Worm (Caenorhabditis elegans): Measurements from ENCODE around the gene F18E9.8.

The F18E9.8 gene

ce11 chrX:8581447-8581846 is at the start of gene F18E9.8:
TSS of gene F18E9.8 (minus strand) at chrX:8581547.
- TF ChIP-seq B0035.1 (tag; optimal IDR thresholded peaks at IDR 0.05) (no peak), B0019.2 (GFP tag; conservative IDR thresholded peaks at IDR 0.05) (no peak), egrh-3 (GFP tag; IDR thresholded peaks at IDR 0.05) (no peak), zfh-2 (GFP tag; conservative IDR thresholded peaks at IDR 0.05) (no peak), somi-1 (GFP tag; optimal IDR thresholded peaks at IDR 0.05) (no peak), lsl-1 (GFP tag; optimal IDR thresholded peaks at IDR 0.05) (no peak), tbx-9 (tag; optimal IDR thresholded peaks at IDR 0.05; ENCODE audit: borderline replicate concordance) (no peak), hrde-1 (tag; optimal IDR thresholded peaks at IDR 0.05; ENCODE audit: borderline replicate concordance) (no peak), F39B2.1 (GFP tag; IDR thresholded peaks at IDR 0.05) (no peak), ceh-40 (GFP tag; IDR thresholded peaks at IDR 0.05) (no peak), egl-44 (GFP tag; IDR thresholded peaks at IDR 0.05) (no peak), ztf-22 (GFP tag; optimal IDR thresholded peaks at IDR 0.05) (no peak), snpc-3.4 (tag; optimal IDR thresholded peaks at IDR 0.05) (no peak)

DNA sequence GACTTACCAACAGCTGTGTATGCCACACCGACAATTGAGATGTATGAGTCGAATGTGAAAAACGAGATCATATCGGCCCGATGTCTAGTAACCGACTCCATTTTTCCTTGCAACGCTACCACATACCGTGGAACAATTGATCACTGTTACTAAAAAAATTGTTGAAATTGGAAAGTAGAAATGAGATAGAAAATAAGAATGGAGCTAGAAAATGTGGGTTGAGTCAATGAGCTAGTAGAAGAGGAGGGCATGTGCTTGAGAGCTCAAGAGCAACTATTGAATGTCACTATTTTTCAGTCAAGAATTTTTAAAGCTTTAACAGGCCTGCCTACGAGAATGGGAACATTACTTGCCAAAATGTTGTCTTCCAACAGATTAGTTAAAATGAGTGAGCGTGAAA is 43.7 kb upstream of the F18E9.8 start, which contains the start of gene K01A12.3:
TSS of gene K01A12.3 (minus strand) at position 101 of the 400 bp plus-strand sequence.
- TF ChIP-seq chd-7 (tag; optimal IDR thresholded peaks at IDR 0.05): no peak

DNA sequence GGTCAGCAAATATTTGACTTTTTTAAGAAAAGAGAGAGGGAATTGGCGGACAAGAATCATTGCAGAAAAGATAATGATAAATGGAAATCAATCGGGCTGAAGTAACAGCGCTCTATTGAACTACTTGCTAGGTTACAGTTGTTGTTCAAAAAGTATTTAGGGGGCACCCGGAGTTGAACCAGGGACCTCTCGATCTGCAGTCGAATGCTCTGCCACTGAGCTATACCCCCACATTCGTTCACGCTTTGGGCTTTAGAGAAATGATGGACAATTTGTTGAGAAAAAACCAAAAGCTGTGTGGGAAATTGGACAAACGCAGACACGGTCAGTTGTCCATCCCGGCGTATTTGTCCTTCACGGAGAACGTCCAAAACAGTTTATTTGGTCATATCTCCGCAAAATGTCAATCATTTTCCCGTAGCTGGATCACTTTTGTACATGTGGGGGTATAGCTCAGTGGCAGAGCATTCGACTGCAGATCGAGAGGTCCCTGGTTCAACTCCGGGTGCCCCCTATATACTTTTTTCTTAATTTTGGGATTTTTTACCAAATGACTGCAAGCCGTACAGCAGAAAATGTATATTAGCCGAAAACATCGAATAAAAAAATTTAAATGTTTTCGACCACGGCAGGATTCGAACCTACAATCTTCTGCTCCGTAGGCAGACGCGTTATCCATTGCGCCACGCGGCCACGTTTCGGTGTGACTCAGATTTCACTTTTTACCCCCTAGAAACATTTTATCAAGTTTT is 42.7 kb upstream of the F18E9.8 start:
- no peak for TF ChIP-seq hsf-1 (GFP tag; IDR thresholded peaks at IDR 0.05)
- peak; percentile 84 for TF ChIP-seq tbp1 (GFP tag; optimal IDR thresholded peaks at IDR 0.05)
- no peak for TF ChIP-seq mxl-1 (tag; optimal IDR thresholded peaks at IDR 0.05)
- no peak for TF ChIP-seq K12H6.12 (tag; optimal IDR thresholded peaks at IDR 0.05)
- TF ChIP-seq ceh-40 (GFP tag; IDR thresholded peaks at IDR 0.05): peak; percentile 79
- TF ChIP-seq atf-7 (tag; optimal IDR thresholded peaks at IDR 0.05): no peak
- no peak for TF ChIP-seq T26A5.8 (tag; optimal IDR thresholded peaks at IDR 0.05)
- TF ChIP-seq B0035.1 (tag; optimal IDR thresholded peaks at IDR 0.05): no peak
- peak; percentile 65 for TF ChIP-seq lin-40 (tag; optimal IDR thresholded peaks at IDR 0.05)
- TF ChIP-seq hrde-1 (tag; optimal IDR thresholded peaks at IDR 0.05; ENCODE audit: borderline replicate concordance): no peak
- no peak for TF ChIP-seq attf-6 (GFP tag; IDR thresholded peaks at IDR 0.05)
- TF ChIP-seq lsy-27 (tag; optimal IDR thresholded peaks at IDR 0.05; ENCODE audit: borderline replicate concordance, insufficient read depth): no peak
- no peak for TF ChIP-seq aptf-3 (GFP tag; IDR thresholded peaks at IDR 0.05)
- peak; percentile 79 for TF ChIP-seq nfyb-1 (GFP tag; IDR thresholded peaks at IDR 0.05)
- no peak for TF ChIP-seq aptf-2 (GFP tag; conservative IDR thresholded peaks at IDR 0.05)
- TF ChIP-seq Y95B8A.8 (GFP tag; IDR thresholded peaks at IDR 0.05): no peak
- TF ChIP-seq die-1 (tag; optimal IDR thresholded peaks at IDR 0.05): peak; percentile 62
- no peak for TF ChIP-seq C17E4.6 (GFP tag; IDR thresholded peaks at IDR 0.05)
- TF ChIP-seq Y56A3A.18 (GFP tag; IDR thresholded peaks at IDR 0.05): no peak
- TF ChIP-seq bed-1 (GFP tag; IDR thresholded peaks at IDR 0.05): no peak
- TF ChIP-seq attf-3 (GFP tag; conservative IDR thresholded peaks at IDR 0.05): no peak
- peak; percentile 21 for TF ChIP-seq nhr-80 (tag; optimal IDR thresholded peaks at IDR 0.05)
- TF ChIP-seq ama-1 (optimal IDR thresholded peaks at IDR 0.05): no peak
- TF ChIP-seq ama-1 (GFP tag; optimal IDR thresholded peaks at IDR 0.05): peak in 1 of 2 experiments; percentile 74
- no peak for TF ChIP-seq F57C9.4 (tag; optimal IDR thresholded peaks at IDR 0.05)
- no peak for TF ChIP-seq lir-1 (GFP tag; conservative IDR thresholded peaks at IDR 0.05)
- TF ChIP-seq unc-62 (GFP tag; optimal IDR thresholded peaks at IDR 0.05): no peak
- TF ChIP-seq ceh-100 (GFP tag; IDR thresholded peaks at IDR 0.05): no peak
- TF ChIP-seq ceh-58 (GFP tag; IDR thresholded peaks at IDR 0.05): 0 out of 2 replicates have a peak, but pooled peaks have one; percentile 54
- peak; percentile 47 for TF ChIP-seq tbx-9 (tag; optimal IDR thresholded peaks at IDR 0.05; ENCODE audit: borderline replicate concordance)
- no peak for TF ChIP-seq mel-28 (tag; optimal IDR thresholded peaks at IDR 0.05; ENCODE audit: borderline replicate concordance)
- no peak for TF ChIP-seq pha-4 (tag; optimal IDR thresholded peaks at IDR 0.05)
- no peak for TF ChIP-seq hlh-26 (GFP tag; conservative IDR thresholded peaks at IDR 0.05)
- TF ChIP-seq B0019.2 (GFP tag; conservative IDR thresholded peaks at IDR 0.05): no peak
- TF ChIP-seq him-1 (tag; optimal IDR thresholded peaks at IDR 0.05): peak; percentile 13

Measured in whole organism, young adult.